1 worm cellular context compared by ENCODE assay signal in genomic region chrII:3808104-3808503, ce11.
TF ChIP-seq lines count a peak whose summit lies in the region.

Gene F54D10.5, minus strand, starts transcription at chrII:3808177.

TF ChIP-seq in whole organism, L4 larva, 104 proteins besides CTCF, POLR2A, EP300 and RAD21 (continued from another document):
- no peak for TF ChIP-seq mxl-3 (GFP tag; optimal IDR thresholded peaks at IDR 0.05; lab: Kevin White, UChicago)
TF ChIP-seq in whole organism, L4 larva: peak in this region for 19.
